Worm (Caenorhabditis elegans) whole organism, early embryonic: Measurements from ENCODE around the gene C37E2.3.

ENCODE experiments used
- F13C5.2 ChIP-seq: sonication (generic microtip); optimal IDR thresholded peaks from 2 replicates; lab custom pipeline; 2017; ENCODE audit warnings: mild to moderate bottlenecking, missing genetic modification characterization, inconsistent platforms, missing compliant biosample characterization
- ama-1 ChIP-seq: fragments of 150-350 bp; optimal IDR thresholded peaks from 2 replicates; lab custom pipeline; 2014
- hmbx-1 ChIP-seq: sonication (generic microtip); optimal IDR thresholded peaks from 2 replicates; lab custom pipeline; 2016; ENCODE audit warnings: mild to moderate bottlenecking, missing genetic modification characterization, missing compliant biosample characterization
- hmg-4 ChIP-seq: fragments of 200-800 bp; sonication (Bioruptor generic); optimal IDR thresholded peaks from 2 replicates; lab custom pipeline; 2018; ENCODE audit warnings: mild to moderate bottlenecking, missing genetic modification characterization, missing compliant biosample characterization
- tbx-37 ChIP-seq: fragments of 200-800 bp; sonication (Bioruptor generic); conservative IDR thresholded peaks from 2 replicates; pipeline ENCODE4 v1.3.6; 2022; ENCODE audit warnings: missing genetic modification reagents, missing genetic modification characterization, missing compliant biosample characterization

- TF ChIP-seq F13C5.2 (no peak), hmg-4 (GFP tag; lab: Kevin White, UChicago) (no peak), tbx-37 (GFP tag; lab: Robert Waterston, UW) (no peak), hmbx-1 (tag; lab: Kevin White, UChicago) (no peak), ama-1 (lab: Kevin White, UChicago) (no peak)
Observed at ce11 chrX:14131476-14131875, 48.8 kb upstream of the C37E2.3 start.
